Worm (Caenorhabditis elegans) whole organism, L4 larva: Measurements from ENCODE around the gene mib-1.
A peak's percentile ranks its signal among the peaks of the same experiment; 100 is the strongest.

Source experiments
- D1046.2 ChIP-seq: fragments of 200-800 bp; sonication (Bioruptor generic); IDR thresholded peaks from 2 replicates; pipeline ENCODE4 v1.3.6; 2022; ENCODE audit warnings: missing genetic modification characterization, missing compliant biosample characterization
- F37D6.2 ChIP-seq: sonication (generic microtip); optimal IDR thresholded peaks from 2 replicates; lab custom pipeline; 2016; ENCODE audit warnings: mild to moderate bottlenecking, missing genetic modification characterization, missing compliant biosample characterization
- T20F7.1 ChIP-seq: fragments of 200-800 bp; sonication (Bioruptor generic); optimal IDR thresholded peaks from 2 replicates; lab custom pipeline; 2018; ENCODE audit warnings: mild to moderate bottlenecking, missing genetic modification characterization, missing compliant biosample characterization
- Y48G9A.11 ChIP-seq: fragments of 200-800 bp; sonication (Bioruptor generic); IDR thresholded peaks from 2 replicates; pipeline ENCODE4 v1.3.6; 2022; ENCODE audit warnings: missing genetic modification reagents, missing genetic modification characterization, missing compliant biosample characterization
- Y5F2A.4 ChIP-seq: fragments of 200-800 bp; sonication (Bioruptor generic); optimal IDR thresholded peaks from 2 replicates; lab custom pipeline; 2018; ENCODE audit warnings: mild to moderate bottlenecking, missing genetic modification characterization, missing compliant biosample characterization
- ZK337.2 ChIP-seq: fragments of 200-800 bp; sonication (Bioruptor generic); IDR thresholded peaks from 2 replicates; pipeline ENCODE4 v1.3.6; 2022; ENCODE audit warnings: missing genetic modification reagents, missing genetic modification characterization, missing compliant biosample characterization
- aha-1 ChIP-seq: fragments of 150-350 bp; peaks from one replicate; lab custom pipeline; 2014; ENCODE audit warnings: missing biosample characterization, missing genetic modification characterization
- aly-2 ChIP-seq: sonication (generic microtip); optimal IDR thresholded peaks from 2 replicates; lab custom pipeline; 2018; ENCODE audit warnings: missing biosample characterization, missing genetic modification characterization
- arid-1 ChIP-seq: fragments of 200-800 bp; sonication (Bioruptor generic); conservative IDR thresholded peaks from 2 replicates; pipeline ENCODE4 v1.3.6; 2022; ENCODE audit warnings: missing genetic modification reagents, missing genetic modification characterization, missing compliant biosample characterization
- ceh-28 ChIP-seq: fragments of 150-350 bp; optimal IDR thresholded peaks from 2 replicates; lab custom pipeline; 2014; ENCODE audit warnings: missing biosample characterization, missing genetic modification reagents, missing genetic modification characterization
- ceh-44 ChIP-seq: fragments of 200-800 bp; sonication (Bioruptor generic); IDR thresholded peaks from 2 replicates; pipeline ENCODE4 v1.3.6; 2022; ENCODE audit warnings: missing genetic modification reagents, missing genetic modification characterization, missing compliant biosample characterization
- cey-2 ChIP-seq: sonication (generic microtip); optimal IDR thresholded peaks from 3 replicates; lab custom pipeline; 2017; ENCODE audit warnings: missing genetic modification characterization, mild to moderate bottlenecking, missing compliant biosample characterization, antibody characterized with exemption, borderline replicate concordance; ENCODE audit not compliant: insufficient read depth
- daf-16 ChIP-seq, 3 experiments: sonication (generic microtip); optimal IDR thresholded peaks; 2 replicates each; lab custom pipeline; 2016 to 2017; ENCODE audit warnings: missing genetic modification characterization in 3 of 3, missing genetic modification reagents in 3 of 3, mild to moderate bottlenecking in 2 of 3, missing compliant biosample characterization in 2 of 3, missing biosample characterization in 1 of 3, moderate library complexity in 1 of 3
- dmd-6 ChIP-seq: fragments of 200-800 bp; sonication (Bioruptor generic); IDR thresholded peaks from 2 replicates; pipeline ENCODE4 v1.3.6; 2022; ENCODE audit warnings: missing genetic modification reagents, missing genetic modification characterization, missing compliant biosample characterization
- dmd-9 ChIP-seq: fragments of 200-800 bp; sonication (Bioruptor generic); IDR thresholded peaks from 2 replicates; pipeline ENCODE4 v1.3.6; 2022; ENCODE audit warnings: missing genetic modification reagents, missing genetic modification characterization, missing compliant biosample characterization
- dpl-1 ChIP-seq: fragments of 150-350 bp; optimal IDR thresholded peaks from 2 replicates; lab custom pipeline; 2014; ENCODE audit warnings: missing biosample characterization, missing genetic modification reagents, missing genetic modification characterization
- dve-1 ChIP-seq: sonication (generic microtip); optimal IDR thresholded peaks from 2 replicates; lab custom pipeline; 2017; ENCODE audit warnings: antibody characterized with exemption, mild to moderate bottlenecking, missing genetic modification characterization, missing compliant biosample characterization; ENCODE audit not compliant: insufficient read depth
- egl-27 ChIP-seq: sonication (generic microtip); optimal IDR thresholded peaks from 3 replicates; lab custom pipeline; 2017; ENCODE audit warnings: missing biosample characterization, missing genetic modification reagents, missing genetic modification characterization
- egl-43 ChIP-seq: fragments of 200-800 bp; sonication (Bioruptor generic); IDR thresholded peaks from 2 replicates; pipeline ENCODE4 v1.3.6; 2022; ENCODE audit warnings: missing genetic modification reagents, missing genetic modification characterization, missing compliant biosample characterization
- fkh-10 ChIP-seq: fragments of 150-350 bp; optimal IDR thresholded peaks from 2 replicates; lab custom pipeline; 2014; ENCODE audit warnings: missing biosample characterization, missing genetic modification reagents, missing genetic modification characterization
- fos-1 ChIP-seq: fragments of 150-350 bp; optimal IDR thresholded peaks from 2 replicates; lab custom pipeline; 2014; ENCODE audit warnings: missing biosample characterization, missing genetic modification characterization
- hif-1 ChIP-seq, 2 experiments: sonication (generic microtip); optimal IDR thresholded peaks; 2 replicates each; lab custom pipeline; 2016 to 2017; ENCODE audit warnings: missing compliant biosample characterization in 2 of 2, missing genetic modification characterization in 2 of 2, missing genetic modification reagents in 2 of 2, missing genotype in 2 of 2, mild to moderate bottlenecking in 1 of 2
- hlh-30 ChIP-seq: sonication (generic microtip); optimal IDR thresholded peaks from 2 replicates; lab custom pipeline; 2017; ENCODE audit warnings: antibody characterized with exemption, mild to moderate bottlenecking, missing genetic modification characterization, missing compliant biosample characterization; ENCODE audit not compliant: insufficient read depth
- lin-1 ChIP-seq: fragments of 200-800 bp; sonication (Bioruptor generic); IDR thresholded peaks from 2 replicates; pipeline ENCODE4 v1.3.6; 2022; ENCODE audit warnings: missing genetic modification reagents, missing genetic modification characterization, missing compliant biosample characterization
- lin-15B ChIP-seq: fragments of 150-350 bp; sonication (generic microtip); optimal IDR thresholded peaks from 3 replicates; lab custom pipeline; 2014; ENCODE audit warnings: missing biosample characterization, missing genetic modification characterization
- lin-38 ChIP-seq: fragments of 200-800 bp; sonication (Bioruptor generic); IDR thresholded peaks from 2 replicates; pipeline ENCODE4 v1.3.6; 2022; ENCODE audit warnings: missing genetic modification reagents, missing genetic modification characterization, missing compliant biosample characterization
- lin-39 ChIP-seq: fragments of 150-350 bp; optimal IDR thresholded peaks from 2 replicates; lab custom pipeline; 2014; ENCODE audit warnings: missing biosample characterization, missing genetic modification reagents, missing genetic modification characterization
- lir-3 ChIP-seq: sonication (generic microtip); optimal IDR thresholded peaks from 2 replicates; lab custom pipeline; 2016; ENCODE audit warnings: mild to moderate bottlenecking, missing genetic modification characterization, missing compliant biosample characterization
- lsy-2 ChIP-seq, 2 experiments: fragments of 150-350 bp in 1 of 2; sonication (generic microtip) in 1 of 2; optimal IDR thresholded peaks; 2 replicates each; lab custom pipeline; 2014 to 2017; ENCODE audit warnings: missing biosample characterization in 2 of 2, missing genetic modification characterization in 2 of 2
- mdt-29 ChIP-seq: fragments of 200-800 bp; sonication (Bioruptor generic); IDR thresholded peaks from 2 replicates; pipeline ENCODE4 v1.3.6; 2022; ENCODE audit warnings: missing genetic modification reagents, missing genetic modification characterization, missing compliant biosample characterization
- mep-1 ChIP-seq: fragments of 150-350 bp; sonication (generic microtip); optimal IDR thresholded peaks from 3 replicates; lab custom pipeline; 2014; ENCODE audit warnings: missing biosample characterization, missing genetic modification characterization
- mes-2 ChIP-seq: sonication (generic microtip); optimal IDR thresholded peaks from 2 replicates; lab custom pipeline; 2016; ENCODE audit warnings: missing genotype, mild to moderate bottlenecking, missing genetic modification characterization, missing compliant biosample characterization; ENCODE audit not compliant: poor library complexity, severe bottlenecking
- nhr-10 ChIP-seq: fragments of 150-350 bp; optimal IDR thresholded peaks from 2 replicates; lab custom pipeline; 2014; ENCODE audit warnings: missing biosample characterization, missing genetic modification characterization
- nhr-102 ChIP-seq: sonication (generic microtip); optimal IDR thresholded peaks from 2 replicates; lab custom pipeline; 2016; ENCODE audit warnings: mild to moderate bottlenecking, missing genetic modification characterization, moderate library complexity, missing compliant biosample characterization
- nhr-237 ChIP-seq: sonication (generic microtip); optimal IDR thresholded peaks from 2 replicates; lab custom pipeline; 2017; ENCODE audit warnings: missing biosample characterization, missing genetic modification characterization
- nhr-41 ChIP-seq: fragments of 200-800 bp; sonication (Bioruptor generic); IDR thresholded peaks from 2 replicates; pipeline ENCODE4 v1.3.6; 2022; ENCODE audit warnings: missing genetic modification reagents, missing genetic modification characterization, missing compliant biosample characterization
- nhr-42 ChIP-seq: fragments of 200-800 bp; sonication (Bioruptor generic); IDR thresholded peaks from 2 replicates; pipeline ENCODE4 v1.3.6; 2022; ENCODE audit warnings: missing genetic modification characterization, missing compliant biosample characterization
- nhr-76 ChIP-seq: fragments of 150-350 bp; optimal IDR thresholded peaks from 2 replicates; lab custom pipeline; 2014; ENCODE audit warnings: missing biosample characterization, missing genetic modification characterization
- pqm-1 ChIP-seq: sonication (generic microtip); optimal IDR thresholded peaks from 2 replicates; lab custom pipeline; 2017; ENCODE audit warnings: missing biosample characterization, missing genetic modification characterization
- rbr-2 ChIP-seq: sonication (generic microtip); optimal IDR thresholded peaks from 2 replicates; lab custom pipeline; 2016; ENCODE audit warnings: missing genotype, missing genetic modification characterization, missing compliant biosample characterization
- set-16 ChIP-seq: fragments of 200-800 bp; sonication (Bioruptor generic); IDR thresholded peaks from 2 replicates; pipeline ENCODE4 v1.3.6; 2022; ENCODE audit warnings: missing genetic modification reagents, missing genetic modification characterization, missing compliant biosample characterization
- spr-1 ChIP-seq: sonication (generic microtip); optimal IDR thresholded peaks from 2 replicates; lab custom pipeline; 2016; ENCODE audit warnings: mild to moderate bottlenecking, missing genetic modification characterization, missing compliant biosample characterization
- tag-97 ChIP-seq: fragments of 200-800 bp; sonication (Bioruptor generic); IDR thresholded peaks from 2 replicates; pipeline ENCODE4 v1.3.6; 2022; ENCODE audit warnings: missing genetic modification characterization, missing compliant biosample characterization
- tra-1 ChIP-seq: fragments of 200-800 bp; sonication (Bioruptor generic); IDR thresholded peaks from 2 replicates; pipeline ENCODE4 v1.3.6; 2022; ENCODE audit warnings: missing genetic modification reagents, missing genetic modification characterization, missing compliant biosample characterization
- unc-130 ChIP-seq: sonication (generic microtip); optimal IDR thresholded peaks from 2 replicates; lab custom pipeline; 2016; ENCODE audit warnings: missing genetic modification reagents, missing genetic modification characterization, missing compliant biosample characterization
- unc-39 ChIP-seq: sonication (generic microtip); optimal IDR thresholded peaks from 2 replicates; lab custom pipeline; 2017; ENCODE audit warnings: missing biosample characterization, missing genetic modification characterization
- zag-1 ChIP-seq: fragments of 150-350 bp; optimal IDR thresholded peaks from 2 replicates; lab custom pipeline; 2014; ENCODE audit warnings: missing biosample characterization, missing genetic modification characterization
- zfp-2 ChIP-seq: sonication (generic microtip); optimal IDR thresholded peaks from 2 replicates; lab custom pipeline; 2016; ENCODE audit warnings: mild to moderate bottlenecking, missing genetic modification characterization, missing compliant biosample characterization
- zip-11 ChIP-seq: fragments of 200-800 bp; sonication (Bioruptor generic); IDR thresholded peaks from 2 replicates; pipeline ENCODE4 v1.3.6; 2022; ENCODE audit warnings: missing genetic modification characterization, missing compliant biosample characterization
- ztf-7 ChIP-seq: fragments of 150-350 bp; optimal IDR thresholded peaks from 2 replicates; lab custom pipeline; 2014; ENCODE audit warnings: missing biosample characterization, missing genetic modification characterization

mib-1 gene

DNA sequence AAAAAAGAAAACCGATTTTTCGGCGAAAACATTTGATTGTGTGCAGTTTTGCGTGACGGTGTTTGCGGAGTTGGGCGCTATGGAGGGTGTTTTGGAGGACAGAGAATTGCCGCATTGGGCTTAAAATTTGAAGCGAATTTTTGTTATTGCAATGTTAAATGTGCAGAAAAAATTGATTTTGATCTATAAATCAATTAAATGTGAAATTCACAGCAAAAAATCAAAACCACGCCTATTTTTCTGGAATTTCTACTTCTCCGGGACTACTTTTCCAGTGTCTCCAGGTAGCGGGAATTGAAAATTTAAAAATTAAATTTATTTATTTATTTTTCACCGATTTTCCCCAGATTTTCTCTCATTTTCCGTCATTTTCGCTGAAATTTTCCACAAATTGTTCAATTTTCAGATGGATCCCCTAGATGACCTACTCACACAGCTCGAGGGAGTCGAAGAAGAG, 26.7 kb upstream of the mib-1 start, which contains the start of gene mcm-10 (continued):
- TF ChIP-seq nhr-42 (GFP tag; lab: Robert Waterston, UW) (no peak), egl-43 (0 out of 2 replicates have a peak, but pooled peaks have one; percentile 49), unc-130 (GFP tag; lab: Kevin White, UChicago) (peak; percentile 78), D1046.2 (no peak), aly-2 (no peak), lir-3 (tag; lab: Kevin White, UChicago) (no peak), nhr-41 (GFP tag; lab: Robert Waterston, UW) (no peak), aha-1 (tag; lab: Kevin White, UChicago) (peak; percentile 81), Y48G9A.11 (GFP tag; lab: Robert Waterston, UW) (no peak), Y5F2A.4 (no peak), zfp-2 (tag; lab: Kevin White, UChicago) (no peak), zag-1 (no peak), unc-39 (tag; lab: Kevin White, UChicago) (no peak), ceh-28 (no peak), hlh-30 (tag; lab: Kevin White, UChicago) (peak; percentile 23), lin-1 (no peak), lsy-2 (tag; optimal IDR thresholded peaks at IDR 0.05; lab: Kevin White, UChicago) (peak in 1 of 2 experiments; percentile 65), dve-1 (peak; percentile 65), arid-1 (GFP tag; lab: Robert Waterston, UW) (no peak), fkh-10 (GFP tag; lab: Kevin White, UChicago) (peak; percentile 32), fos-1 (no peak), nhr-10 (no peak), mes-2 (tag; lab: Kevin White, UChicago) (peak; percentile 86), mdt-29 (GFP tag; lab: Robert Waterston, UW) (no peak), pqm-1 (tag; lab: Kevin White, UChicago) (no peak), tag-97 (GFP tag; lab: Robert Waterston, UW) (no peak), mep-1 (tag; lab: Kevin White, UChicago) (peak; percentile 34), rbr-2 (tag; lab: Kevin White, UChicago) (peak; percentile 73), dmd-9 (GFP tag; lab: Robert Waterston, UW) (peak; percentile 44; the same call in 1 of the 2 replicates), nhr-102 (tag; lab: Kevin White, UChicago) (peak; percentile 2), nhr-237 (tag; lab: Kevin White, UChicago) (no peak), spr-1 (tag; lab: Kevin White, UChicago) (peak; percentile 13), tra-1 (no peak), dpl-1 (peak; percentile 90), lin-38 (GFP tag; lab: Robert Waterston, UW) (peak; percentile 62), set-16 (GFP tag; lab: Robert Waterston, UW) (no peak), hif-1 (tag; optimal IDR thresholded peaks at IDR 0.05; lab: Kevin White, UChicago) (peak in 1 of 2 experiments; percentile 92), zip-11 (GFP tag; lab: Robert Waterston, UW) (no peak), nhr-76 (no peak), cey-2 (tag; lab: Kevin White, UChicago) (no peak), ceh-44 (GFP tag; lab: Robert Waterston, UW) (peak; percentile 71; the same call in 1 of the 2 replicates), T20F7.1 (no peak), egl-27 (tag; lab: Kevin White, UChicago) (no peak), ztf-7 (tag; lab: Kevin White, UChicago) (no peak), daf-16 (GFP tag; optimal IDR thresholded peaks at IDR 0.05; lab: Kevin White, UChicago) (peak in 1 of 2 experiments; percentile 26), daf-16 (tag; optimal IDR thresholded peaks at IDR 0.05; lab: Kevin White, UChicago) (peak; percentile 24), lin-39 (tag; lab: Kevin White, UChicago) (no peak), F37D6.2 (tag; lab: Kevin White, UChicago) (peak; percentile 34), dmd-6 (no peak), ZK337.2 (0 out of 2 replicates have a peak, but pooled peaks have one; percentile 50), lin-15B (tag; lab: Kevin White, UChicago) (no peak)
